Fruit fly (Drosophila melanogaster) whole organism, prepupa: ENCODE results near the gene CG11983.

Experiments
- Blimp-1 ChIP-seq: fragments of 200-800 bp; sonication (Bioruptor generic); optimal IDR thresholded peaks from 3 replicates; lab custom pipeline; 2017; ENCODE audit warnings: missing biosample characterization, missing genetic modification characterization, mild to moderate bottlenecking, moderate library complexity, missing genetic modification reagents
- CG10631 ChIP-seq: fragments of 200-800 bp; sonication (Bioruptor generic); optimal IDR thresholded peaks from 2 replicates; lab custom pipeline; 2016; ENCODE audit warnings: missing biosample characterization, missing genetic modification characterization
- CG11294 ChIP-seq: fragments of 200-800 bp; sonication (Bioruptor generic); IDR thresholded peaks from 2 replicates; pipeline ENCODE4 v1.3.6; 2022; ENCODE audit warnings: missing biosample characterization, missing genetic modification characterization
- CG11762 ChIP-seq: fragments of 200-800 bp; sonication (Bioruptor generic); optimal IDR thresholded peaks from 3 replicates; lab custom pipeline; 2016; ENCODE audit warnings: missing biosample characterization, missing genetic modification characterization; ENCODE audit not compliant: insufficient read depth
- CG11902 ChIP-seq: fragments of 200-800 bp; sonication (Bioruptor generic); optimal IDR thresholded peaks from 3 replicates; lab custom pipeline; 2016; ENCODE audit warnings: missing biosample characterization, missing genetic modification characterization
- CG15336 ChIP-seq: fragments of 200-800 bp; sonication (Bioruptor generic); IDR thresholded peaks from 2 replicates; pipeline ENCODE4 v1.3.6; 2022; ENCODE audit warnings: missing biosample characterization, missing genetic modification characterization
- CG1621 ChIP-seq: fragments of 200-800 bp; sonication (Bioruptor generic); optimal IDR thresholded peaks from 3 replicates; lab custom pipeline; 2018; ENCODE audit warnings: missing biosample characterization, mild to moderate bottlenecking, missing genetic modification characterization
- CG16779 ChIP-seq: fragments of 200-800 bp; sonication (Bioruptor generic); optimal IDR thresholded peaks from 3 replicates; lab custom pipeline; 2017; ENCODE audit warnings: missing biosample characterization, mild to moderate bottlenecking, missing genetic modification characterization
- CG3032 ChIP-seq: fragments of 200-800 bp; optimal IDR thresholded peaks from 2 replicates; lab custom pipeline; 2019; ENCODE audit warnings: missing biosample characterization, mild to moderate bottlenecking, missing genetic modification characterization, moderate library complexity
- CG31627 ChIP-seq: fragments of 200-800 bp; sonication (Bioruptor generic); optimal IDR thresholded peaks from 3 replicates; lab custom pipeline; 2016; ENCODE audit warnings: missing biosample characterization, missing genetic modification characterization
- CG32006 ChIP-seq: fragments of 200-800 bp; sonication (Bioruptor generic); optimal IDR thresholded peaks from 3 replicates; lab custom pipeline; 2017; ENCODE audit warnings: missing biosample characterization, mild to moderate bottlenecking, missing genetic modification characterization
- CG34406 ChIP-seq: fragments of 200-800 bp; sonication (Bioruptor generic); optimal IDR thresholded peaks from 3 replicates; lab custom pipeline; 2016; ENCODE audit warnings: missing biosample characterization, missing genetic modification characterization
- CG3919 ChIP-seq: fragments of 200-800 bp; sonication (Bioruptor generic); optimal IDR thresholded peaks from 3 replicates; lab custom pipeline; 2016; ENCODE audit warnings: missing biosample characterization, missing genetic modification characterization
- CG4318 ChIP-seq: fragments of 200-800 bp; sonication (Bioruptor generic); optimal IDR thresholded peaks from 3 replicates; lab custom pipeline; 2017; ENCODE audit warnings: missing biosample characterization, mild to moderate bottlenecking, missing genetic modification characterization
- CG6163 ChIP-seq: fragments of 200-800 bp; sonication (Bioruptor generic); IDR thresholded peaks from 3 replicates; pipeline ENCODE4 v1.3.6; 2022; ENCODE audit warnings: missing biosample characterization, missing genetic modification characterization
- CG6792 ChIP-seq: fragments of 200-800 bp; sonication (Bioruptor generic); optimal IDR thresholded peaks from 3 replicates; lab custom pipeline; 2016; ENCODE audit warnings: missing biosample characterization, missing genetic modification characterization
- CG6808 ChIP-seq: fragments of 200-800 bp; sonication (Bioruptor generic); optimal IDR thresholded peaks from 3 replicates; lab custom pipeline; 2017; ENCODE audit warnings: missing biosample characterization, missing genetic modification characterization, mild to moderate bottlenecking, moderate library complexity, missing genetic modification reagents
- CG6854 ChIP-seq: fragments of 200-800 bp; sonication (Bioruptor generic); optimal IDR thresholded peaks from 2 replicates; lab custom pipeline; 2017; ENCODE audit warnings: missing biosample characterization, mild to moderate bottlenecking, missing genetic modification characterization
- CG8119 ChIP-seq: fragments of 200-800 bp; sonication (Bioruptor generic); IDR thresholded peaks from 3 replicates; pipeline ENCODE4 v1.3.6; 2022; ENCODE audit warnings: missing biosample characterization, missing genetic modification characterization
- CG8319 ChIP-seq: fragments of 200-800 bp; sonication (Bioruptor generic); optimal IDR thresholded peaks from 3 replicates; lab custom pipeline; 2016; ENCODE audit warnings: missing biosample characterization, missing genetic modification characterization
- CG8632 ChIP-seq: fragments of 200-800 bp; sonication (Bioruptor generic); optimal IDR thresholded peaks from 3 replicates; lab custom pipeline; 2016; ENCODE audit warnings: missing biosample characterization, missing genetic modification characterization
- CG9139 ChIP-seq: fragments of 200-800 bp; sonication (Bioruptor generic); optimal IDR thresholded peaks from 3 replicates; lab custom pipeline; 2017; ENCODE audit warnings: missing biosample characterization, mild to moderate bottlenecking, missing genetic modification characterization
- Eip75B ChIP-seq: fragments of 200-800 bp; sonication (Bioruptor generic); optimal IDR thresholded peaks from 3 replicates; lab custom pipeline; 2016; ENCODE audit warnings: missing biosample characterization, missing genetic modification characterization
- Eip78C ChIP-seq: fragments of 200-800 bp; sonication (Bioruptor generic); peaks from one replicate; lab custom pipeline; 2016; ENCODE audit warnings: missing biosample characterization, missing genetic modification characterization
- Eip93F ChIP-seq: fragments of 200-800 bp; sonication (Bioruptor generic); optimal IDR thresholded peaks from 2 replicates; lab custom pipeline; 2016; ENCODE audit warnings: missing biosample characterization, mild to moderate bottlenecking, missing genetic modification characterization
- Ets21C ChIP-seq: fragments of 200-800 bp; sonication (Bioruptor generic); optimal IDR thresholded peaks from 3 replicates; lab custom pipeline; 2016; ENCODE audit warnings: missing biosample characterization, missing genetic modification characterization
- Gug ChIP-seq: fragments of 200-800 bp; sonication (Bioruptor generic); IDR thresholded peaks from 2 replicates; pipeline ENCODE4 v1.3.6; 2022; ENCODE audit warnings: missing biosample characterization, missing genetic modification characterization
- Hr38 ChIP-seq: sonication (Bioruptor generic); optimal IDR thresholded peaks from 2 replicates; lab custom pipeline; 2016; ENCODE audit warnings: missing biosample characterization, missing genetic modification characterization
- Hr39 ChIP-seq: fragments of 200-800 bp; sonication (Bioruptor generic); optimal IDR thresholded peaks from 2 replicates; lab custom pipeline; 2016; ENCODE audit warnings: missing biosample characterization, missing genetic modification characterization
- Hr4 ChIP-seq: fragments of 200-800 bp; sonication (Bioruptor generic); optimal IDR thresholded peaks from 3 replicates; lab custom pipeline; 2016; ENCODE audit warnings: missing biosample characterization, missing genetic modification characterization
- Lpt ChIP-seq: fragments of 200-800 bp; sonication (Bioruptor generic); optimal IDR thresholded peaks from 3 replicates; lab custom pipeline; 2016; ENCODE audit warnings: missing biosample characterization, missing genetic modification characterization
- Met ChIP-seq: fragments of 200-800 bp; sonication (Bioruptor generic); optimal IDR thresholded peaks from 3 replicates; lab custom pipeline; 2016; ENCODE audit warnings: missing biosample characterization, missing genetic modification characterization
- OdsH ChIP-seq: fragments of 200-800 bp; sonication (Bioruptor generic); optimal IDR thresholded peaks from 3 replicates; lab custom pipeline; 2016; ENCODE audit warnings: missing biosample characterization, missing genetic modification characterization
- Smox ChIP-seq: fragments of 200-800 bp; sonication (Bioruptor generic); optimal IDR thresholded peaks from 3 replicates; lab custom pipeline; 2016; ENCODE audit warnings: missing biosample characterization, missing genetic modification characterization
- Sox102F ChIP-seq: fragments of 200-800 bp; sonication (Bioruptor generic); optimal IDR thresholded peaks from 2 replicates; lab custom pipeline; 2016; ENCODE audit warnings: missing biosample characterization, mild to moderate bottlenecking, missing genetic modification characterization
- Sox14 ChIP-seq: fragments of 200-800 bp; sonication (Bioruptor generic); optimal IDR thresholded peaks from 3 replicates; lab custom pipeline; 2016; ENCODE audit warnings: missing biosample characterization, missing genetic modification characterization
- Sox15 ChIP-seq: fragments of 200-800 bp; sonication (Bioruptor generic); optimal IDR thresholded peaks from 3 replicates; lab custom pipeline; 2016; ENCODE audit warnings: missing biosample characterization, missing genetic modification characterization
- cyc ChIP-seq: fragments of 200-800 bp; sonication (Bioruptor generic); optimal IDR thresholded peaks from 3 replicates; lab custom pipeline; 2016; ENCODE audit warnings: missing biosample characterization, missing genetic modification characterization
- dac ChIP-seq: fragments of 200-800 bp; sonication (Bioruptor generic); optimal IDR thresholded peaks from 2 replicates; lab custom pipeline; 2017; ENCODE audit warnings: missing biosample characterization, mild to moderate bottlenecking, missing genetic modification characterization
- dsx ChIP-seq: fragments of 200-800 bp; optimal IDR thresholded peaks from 3 replicates; lab custom pipeline; 2019; ENCODE audit warnings: missing biosample characterization, mild to moderate bottlenecking, missing genetic modification characterization, moderate library complexity; ENCODE audit not compliant: poor library complexity, severe bottlenecking
- esn ChIP-seq: fragments of 200-800 bp; sonication (Bioruptor generic); optimal IDR thresholded peaks from 2 replicates; lab custom pipeline; 2016; ENCODE audit warnings: missing biosample characterization, mild to moderate bottlenecking, missing genetic modification characterization, moderate library complexity
- fd59A ChIP-seq: fragments of 200-800 bp; sonication (Bioruptor generic); optimal IDR thresholded peaks from 2 replicates; lab custom pipeline; 2017; ENCODE audit warnings: missing biosample characterization, mild to moderate bottlenecking, missing genetic modification characterization, missing genetic modification reagents
- fd85E ChIP-seq: fragments of 200-800 bp; sonication (Bioruptor generic); optimal IDR thresholded peaks from 3 replicates; lab custom pipeline; 2016; ENCODE audit warnings: missing biosample characterization, missing genetic modification characterization
- fkh ChIP-seq: fragments of 200-800 bp; sonication (Bioruptor generic); optimal IDR thresholded peaks from 3 replicates; lab custom pipeline; 2017; ENCODE audit warnings: missing biosample characterization, mild to moderate bottlenecking, missing genetic modification characterization, moderate library complexity
- lz ChIP-seq: fragments of 200-800 bp; sonication (Bioruptor generic); optimal IDR thresholded peaks from 3 replicates; lab custom pipeline; 2016; ENCODE audit warnings: missing biosample characterization, missing genetic modification characterization
- net ChIP-seq: fragments of 200-800 bp; sonication (Bioruptor generic); optimal IDR thresholded peaks from 3 replicates; lab custom pipeline; 2016; ENCODE audit warnings: missing biosample characterization, missing genetic modification characterization
- pdm3 ChIP-seq: fragments of 200-800 bp; sonication (Bioruptor generic); optimal IDR thresholded peaks from 3 replicates; lab custom pipeline; 2016; ENCODE audit warnings: missing biosample characterization, missing genetic modification characterization
- salr ChIP-seq, 2 experiments: fragments of 200-800 bp; sonication (Bioruptor generic); optimal IDR thresholded peaks; 3 replicates each; lab custom pipeline; 2016 to 2018; ENCODE audit warnings: missing biosample characterization in 2 of 2, missing genetic modification characterization in 2 of 2, mild to moderate bottlenecking in 1 of 2
- ss ChIP-seq, 2 experiments: fragments of 200-800 bp; sonication (Bioruptor generic); optimal IDR thresholded peaks; 2 replicates in 1 of 2; 3 replicates in 1 of 2; lab custom pipeline; 2017 to 2018; ENCODE audit warnings: mild to moderate bottlenecking in 2 of 2, missing biosample characterization in 2 of 2, missing genetic modification characterization in 2 of 2, moderate library complexity in 1 of 2
- svp ChIP-seq: fragments of 200-800 bp; sonication (Bioruptor generic); peaks from one replicate; lab custom pipeline; 2016; ENCODE audit warnings: missing biosample characterization, missing genetic modification characterization
- topi ChIP-seq: fragments of 200-800 bp; sonication (Bioruptor generic); optimal IDR thresholded peaks from 3 replicates; lab custom pipeline; 2016; ENCODE audit warnings: missing biosample characterization, missing genetic modification characterization
- vri ChIP-seq: fragments of 200-800 bp; sonication (Bioruptor generic); optimal IDR thresholded peaks from 3 replicates; lab custom pipeline; 2016; ENCODE audit warnings: missing biosample characterization, mild to moderate bottlenecking, missing genetic modification characterization

The CG11983 gene

DNA sequence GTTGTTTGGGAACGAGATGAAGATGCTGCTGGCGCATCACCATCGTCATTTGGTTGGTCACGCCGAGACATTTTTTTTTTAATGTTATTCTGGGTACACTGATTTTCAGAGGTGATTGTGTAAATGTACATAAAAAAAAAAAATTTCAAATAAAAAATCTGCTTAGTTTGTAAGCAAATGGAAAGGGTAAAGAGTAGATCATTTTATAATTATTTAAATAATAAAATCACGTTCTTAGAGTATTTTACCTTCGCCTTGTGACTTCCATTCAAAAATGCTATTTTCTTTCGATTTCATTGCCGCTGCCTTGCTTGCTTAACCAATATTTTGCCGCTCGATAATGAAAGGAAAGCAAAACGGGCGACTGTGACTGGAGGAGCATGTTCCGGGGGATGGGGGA, 29.4 kb upstream of the CG11983 start:
- TF ChIP-seq CG8119 (peak; percentile 51; the same call in 2 of the 3 replicates), pdm3 (GFP tag; lab: Kevin White, UChicago) (peak; percentile 75), Gug (no peak), cyc (GFP tag; lab: Kevin White, UChicago) (peak; percentile 80), CG9139 (peak; percentile 25), CG6163 (GFP tag; lab: Robert Waterston, UW) (peak; percentile 63; the same call in 2 of the 3 replicates), CG3032 (tag; lab: Kevin White, UChicago) (peak; percentile 37), CG6854 (no peak), topi (peak; percentile 84), fkh (no peak), CG34406 (GFP tag; lab: Kevin White, UChicago) (peak; percentile 90), Blimp-1 (GFP tag; lab: Kevin White, UChicago) (peak; percentile 83), CG15336 (GFP tag; lab: Robert Waterston, UW) (peak; percentile 66), CG10631 (GFP tag; lab: Kevin White, UChicago) (peak; percentile 70), Met (peak; percentile 84), CG31627 (GFP tag; lab: Kevin White, UChicago) (peak; percentile 69), net (GFP tag; lab: Kevin White, UChicago) (no peak), Sox14 (peak; percentile 71), CG32006 (GFP tag; lab: Kevin White, UChicago) (peak; percentile 63), Eip75B (GFP tag; lab: Kevin White, UChicago) (peak; percentile 51), Smox (GFP tag; lab: Kevin White, UChicago) (peak; percentile 86), vri (GFP tag; lab: Kevin White, UChicago) (no peak), OdsH (GFP tag; lab: Kevin White, UChicago) (peak; percentile 73), Sox15 (GFP tag; lab: Kevin White, UChicago) (peak; percentile 71), Hr38 (GFP tag; lab: Kevin White, UChicago) (no peak), dac (GFP tag; lab: Kevin White, UChicago) (no peak), ss (GFP tag; optimal IDR thresholded peaks at IDR 0.05; lab: Kevin White, UChicago) (peak in 1 of 2 experiments; percentile 27), CG11294 (no peak), Ets21C (peak; percentile 69), CG8632 (GFP tag; lab: Kevin White, UChicago) (peak; percentile 84), lz (GFP tag; lab: Kevin White, UChicago) (peak; percentile 78), CG6792 (GFP tag; lab: Kevin White, UChicago) (peak; percentile 87), Eip93F (GFP tag; lab: Kevin White, UChicago) (peak; percentile 55), CG6808 (GFP tag; lab: Kevin White, UChicago) (peak; percentile 51), dsx (GFP tag; lab: Kevin White, UChicago) (no peak), fd59A (GFP tag; lab: Kevin White, UChicago) (peak; percentile 16), CG11902 (GFP tag; lab: Kevin White, UChicago) (peak; percentile 79), Eip78C (peak; percentile 94), Lpt (GFP tag; lab: Kevin White, UChicago) (no peak), salr (GFP tag; optimal IDR thresholded peaks at IDR 0.05; lab: Kevin White, UChicago) (peak in 1 of 2 experiments; percentile 43), CG16779 (tag; lab: Kevin White, UChicago) (no peak), fd85E (peak; percentile 40), esn (GFP tag; lab: Kevin White, UChicago) (peak; percentile 88), CG11762 (GFP tag; lab: Kevin White, UChicago) (peak; percentile 42), CG4318 (no peak), svp (peak; percentile 93), Hr4 (GFP tag; lab: Kevin White, UChicago) (peak; percentile 25), Hr39 (GFP tag; lab: Kevin White, UChicago) (peak; percentile 64), Sox102F (GFP tag; lab: Kevin White, UChicago) (peak; percentile 68), CG3919 (peak; percentile 63), CG8319 (peak; percentile 69), CG1621 (tag; lab: Kevin White, UChicago) (no peak)
